Fruit fly (Drosophila melanogaster) whole organism, embryonic: ENCODE data around the gene CG8476.

Source experiments
- CG2889 ChIP-seq: fragments of 200-800 bp; sonication (Bioruptor generic); IDR thresholded peaks from 3 replicates; pipeline ENCODE4 v1.3.6; 2022; ENCODE audit warnings: missing biosample characterization, missing genetic modification characterization
- Dp ChIP-seq: fragments of 200-800 bp; sonication (Bioruptor generic); optimal IDR thresholded peaks from 2 replicates; lab custom pipeline; 2018; ENCODE audit warnings: missing biosample characterization, mild to moderate bottlenecking, missing genetic modification characterization, moderate library complexity
- gsb ChIP-seq: fragments of 200-800 bp; sonication (Bioruptor generic); IDR thresholded peaks from 2 replicates; pipeline ENCODE4 v1.3.6; 2022; ENCODE audit warnings: missing biosample characterization, missing genetic modification characterization
- pfk ChIP-seq: fragments of 200-800 bp; sonication (Bioruptor generic); optimal IDR thresholded peaks from 2 replicates; lab custom pipeline; 2018; ENCODE audit warnings: missing biosample characterization, mild to moderate bottlenecking, missing genetic modification characterization, moderate library complexity

DNA sequence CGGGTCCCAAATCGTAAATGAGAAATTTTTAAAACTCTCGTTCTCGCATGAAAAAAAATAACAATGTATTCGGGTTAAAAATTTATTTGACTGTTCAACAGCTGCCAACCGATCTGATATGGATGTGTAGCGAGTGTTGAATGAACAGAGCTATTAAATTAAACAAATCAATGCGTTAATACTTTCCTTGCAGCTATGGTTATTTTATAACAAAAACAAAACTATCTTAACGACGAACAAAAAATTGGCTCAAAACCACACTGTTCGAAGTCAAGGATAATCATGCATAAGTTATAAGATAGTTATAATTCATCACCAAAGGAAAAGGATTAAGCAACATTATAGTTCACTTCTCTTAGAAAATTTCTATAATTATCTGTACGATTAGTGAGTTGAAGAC lies at the start of gene CG8476:
- TF ChIP-seq CG2889 (no peak), pfk (GFP tag; lab: Kevin White, UChicago) (no peak), Dp (GFP tag; lab: Kevin White, UChicago) (no peak), gsb (GFP tag; lab: Robert Waterston, UW) (no peak)
